Worm (Caenorhabditis elegans): ENCODE data around the gene spe-26.

The spe-26 gene

DNA sequence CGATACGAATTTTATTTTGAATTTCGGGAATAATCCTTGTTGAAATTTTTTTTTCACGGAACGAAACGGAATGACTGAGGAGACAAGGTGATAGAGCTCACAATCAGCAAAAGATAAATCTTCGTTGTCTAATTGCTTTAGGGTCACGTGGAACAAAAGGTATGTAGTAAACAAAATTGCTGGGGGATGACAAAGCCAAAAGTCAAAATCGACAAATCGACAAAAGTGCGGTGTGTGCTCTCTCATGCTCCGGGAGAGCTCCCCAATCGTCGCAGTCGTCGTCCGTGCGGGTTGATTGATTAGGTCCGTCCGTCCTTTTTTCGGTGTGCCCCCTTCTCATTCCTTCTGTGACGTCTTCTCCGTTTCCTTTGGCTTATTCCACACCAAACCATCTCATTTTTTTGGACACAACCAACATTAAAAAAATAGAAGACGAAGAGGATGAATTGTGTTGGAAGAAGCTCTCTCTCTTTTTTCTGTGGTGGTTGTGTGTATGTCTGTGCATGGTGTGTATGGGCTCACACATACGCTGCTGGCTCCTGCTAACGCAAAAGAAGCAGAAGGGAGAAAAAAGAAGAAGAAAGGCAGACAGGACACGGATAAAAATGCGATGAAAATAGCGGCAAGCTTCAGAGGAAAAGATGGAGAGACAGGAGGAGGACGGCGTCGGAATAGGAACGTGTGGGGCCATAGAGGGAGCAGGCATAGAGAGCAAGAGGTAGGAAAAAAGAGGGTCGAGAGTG, 49.9 kb downstream of the spe-26 start (continued):
- TF ChIP-seq aptf-3 (GFP tag; IDR thresholded peaks at IDR 0.05): no peak
- no peak for TF ChIP-seq repo-1 (tag; optimal IDR thresholded peaks at IDR 0.05)
- no peak for TF ChIP-seq T07F8.4 (tag; optimal IDR thresholded peaks at IDR 0.05)
- no peak for TF ChIP-seq ceh-91 (GFP tag; IDR thresholded peaks at IDR 0.05)
- TF ChIP-seq let-607 (tag; optimal IDR thresholded peaks at IDR 0.05): no peak

DNA sequence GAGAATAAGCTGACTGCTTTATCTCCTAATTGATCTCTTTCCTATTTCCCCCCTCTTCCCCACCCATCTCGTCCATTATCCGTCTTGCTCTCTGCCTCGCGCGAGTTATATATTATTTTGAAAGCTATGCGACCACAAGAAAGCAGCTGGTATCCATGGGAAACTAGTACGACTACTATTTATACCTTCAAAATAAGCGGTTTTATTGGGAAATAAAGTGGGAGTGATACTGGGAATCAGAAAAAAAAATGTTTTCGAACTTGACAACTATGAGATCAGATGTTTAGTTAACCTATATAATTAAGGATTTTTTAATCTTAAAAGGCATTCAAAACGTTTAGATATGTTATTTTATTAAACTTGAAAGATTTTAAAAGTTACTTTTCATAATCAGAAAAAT, 52.0 kb downstream of the spe-26 start:
- TF ChIP-seq hmg-1.2 (GFP tag; IDR thresholded peaks at IDR 0.05) (no peak), gei-17 (GFP tag; optimal IDR thresholded peaks at IDR 0.05) (no peak), nhr-120 (GFP tag; IDR thresholded peaks at IDR 0.05) (no peak), somi-1 (GFP tag; optimal IDR thresholded peaks at IDR 0.05) (no peak)
